Worm (Caenorhabditis elegans) whole organism, L4/young adult: ENCODE results near the gene hlh-15.

Experiments used
- W03F9.2 ChIP-seq: fragments of 150-350 bp; optimal IDR thresholded peaks from 2 replicates; lab custom pipeline; 2014; ENCODE audit warnings: missing biosample characterization, missing genetic modification characterization
- dao-5 ChIP-seq: sonication (generic microtip); optimal IDR thresholded peaks from 2 replicates; lab custom pipeline; 2016; ENCODE audit warnings: missing genotype, missing genetic modification characterization, moderate library complexity, missing compliant biosample characterization
- him-1 ChIP-seq: sonication (generic microtip); optimal IDR thresholded peaks from 2 replicates; lab custom pipeline; 2016; ENCODE audit warnings: missing genotype, missing genetic modification reagents, missing genetic modification characterization, missing compliant biosample characterization

DNA sequence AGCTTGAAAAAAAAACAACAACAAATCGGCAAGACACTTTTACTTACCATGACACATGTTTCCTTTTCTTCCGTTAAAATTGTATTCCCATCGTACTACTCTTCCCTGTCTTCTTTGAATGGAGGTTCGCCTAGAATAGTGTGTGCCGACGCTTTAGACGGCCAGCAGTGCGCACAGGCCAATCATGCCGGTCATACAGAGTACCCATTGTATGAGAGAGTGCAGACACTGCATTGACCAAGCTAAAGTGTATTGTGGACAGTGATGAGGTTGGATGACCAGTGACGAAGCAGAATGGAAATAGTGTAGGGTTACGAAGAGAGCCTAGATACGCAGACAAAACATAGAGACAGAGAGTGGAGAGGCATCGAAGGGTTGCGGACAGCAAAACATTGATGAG is 11.3 kb downstream of the hlh-15 start, which contains the start of gene dhhc-9:
- no peak for TF ChIP-seq dao-5 (tag; lab: Kevin White, UChicago)
- no peak for TF ChIP-seq W03F9.2 (tag; lab: Kevin White, UChicago)
- TF ChIP-seq him-1 = peak; percentile 6
